Worm (Caenorhabditis elegans): ENCODE data around the gene T16G1.18.

T16G1.18 gene

ce11 chrV:12905074-12905473, 46.0 kb upstream of the T16G1.18 start, which contains the start of gene ttr-28 (continued):
- TF ChIP-seq chd-7 (tag; optimal IDR thresholded peaks at IDR 0.05) (no peak), egl-44 (GFP tag; IDR thresholded peaks at IDR 0.05) (no peak), sdz-38 (tag; optimal IDR thresholded peaks at IDR 0.05) (no peak), mxl-1 (tag; optimal IDR thresholded peaks at IDR 0.05) (no peak)

- TF ChIP-seq mxl-1 (tag; optimal IDR thresholded peaks at IDR 0.05) = no peak
Observed at ce11 chrV:12906732-12907131, 44.4 kb upstream of the T16G1.18 start, which contains the start of gene ttr-29. ttr-29 (minus strand) TSS chrV:12906832.

- TF ChIP-seq xnd-1 (tag; optimal IDR thresholded peaks at IDR 0.05) (no peak), mes-4 (tag; optimal IDR thresholded peaks at IDR 0.05) (no peak), hlh-12 (tag; optimal IDR thresholded peaks at IDR 0.05) (no peak), mel-28 (tag; optimal IDR thresholded peaks at IDR 0.05; ENCODE audit: borderline replicate concordance) (no peak), snpc-4 (GFP tag; optimal IDR thresholded peaks at IDR 0.05) (no peak), snpc-4 (tag; optimal IDR thresholded peaks at IDR 0.05) (no peak), lsy-27 (tag; optimal IDR thresholded peaks at IDR 0.05; ENCODE audit: borderline replicate concordance, insufficient read depth) (no peak), B0035.1 (tag; optimal IDR thresholded peaks at IDR 0.05) (no peak), F23B12.7 (tag; optimal IDR thresholded peaks at IDR 0.05; ENCODE audit: insufficient read depth) (no peak), ztf-3 (GFP tag; optimal IDR thresholded peaks at IDR 0.05) (no peak), F37B4.10 (GFP tag; IDR thresholded peaks at IDR 0.05) (no peak), ccch-3 (GFP tag; optimal IDR thresholded peaks at IDR 0.05) (no peak), ZK185.1 (tag; optimal IDR thresholded peaks at IDR 0.05; ENCODE audit: poor library complexity, severe bottlenecking) (no peak)
Observed at ce11 chrV:12907436-12907835, 43.7 kb upstream of the T16G1.18 start.

ce11 chrV:12908614-12909013, 42.5 kb upstream of the T16G1.18 start:
- TF ChIP-seq nhr-80 (tag; optimal IDR thresholded peaks at IDR 0.05) (peak; percentile 56), let-607 (tag; optimal IDR thresholded peaks at IDR 0.05) (peak in 1 of 2 experiments; percentile 37), lin-35 (GFP tag; optimal IDR thresholded peaks at IDR 0.05) (no peak)

- no peak for TF ChIP-seq egrh-3 (GFP tag; IDR thresholded peaks at IDR 0.05)
- TF ChIP-seq him-1 (tag; optimal IDR thresholded peaks at IDR 0.05) = no peak
- TF ChIP-seq aptf-2 (GFP tag; conservative IDR thresholded peaks at IDR 0.05) = no peak
- peak in 1 of 2 experiments; percentile 21 for TF ChIP-seq let-607 (tag; optimal IDR thresholded peaks at IDR 0.05)
- no peak for TF ChIP-seq rec-8 (tag; optimal IDR thresholded peaks at IDR 0.05)
- peak; percentile 14 for TF ChIP-seq tbp1 (GFP tag; optimal IDR thresholded peaks at IDR 0.05)
- TF ChIP-seq T26A5.8 (tag; optimal IDR thresholded peaks at IDR 0.05) = no peak
- TF ChIP-seq sea-2 (GFP tag; IDR thresholded peaks at IDR 0.05) = no peak
- TF ChIP-seq egl-18 (GFP tag; IDR thresholded peaks at IDR 0.05) = no peak
- no peak for TF ChIP-seq mxl-1 (tag; optimal IDR thresholded peaks at IDR 0.05)
- peak; percentile 56 for TF ChIP-seq nhr-80 (tag; optimal IDR thresholded peaks at IDR 0.05)
- TF ChIP-seq hmg-1.2 (GFP tag; IDR thresholded peaks at IDR 0.05) = peak; percentile 20; the same call in 1 of the 2 replicates
- no peak for TF ChIP-seq ccch-3 (GFP tag; optimal IDR thresholded peaks at IDR 0.05)
- TF ChIP-seq zim-3 (tag; optimal IDR thresholded peaks at IDR 0.05) = no peak
Observed at ce11 chrV:12909544-12910157, 41.5 kb upstream of the T16G1.18 start, which contains the start of gene nid-1. nid-1 (plus strand) TSS chrV:12910107.
